Fruit fly (Drosophila melanogaster) whole organism, pupa: ENCODE data around the gene MED27.
A peak's percentile ranks its signal among the peaks of the same experiment; 100 is the strongest.

ENCODE experiments used
- CG10348 ChIP-seq: fragments of 200-800 bp; sonication (Bioruptor generic); IDR thresholded peaks from 2 replicates; pipeline ENCODE4 v1.3.6; 2022; ENCODE audit warnings: missing biosample characterization, missing genetic modification characterization
- CG12605 ChIP-seq: fragments of 200-800 bp; sonication (Bioruptor generic); IDR thresholded peaks from 2 replicates; pipeline ENCODE4 v1.3.6; 2022; ENCODE audit warnings: missing biosample characterization, missing genetic modification characterization
- CG13204 ChIP-seq: fragments of 200-800 bp; sonication (Bioruptor generic); optimal IDR thresholded peaks from 2 replicates; lab custom pipeline; 2018; ENCODE audit warnings: missing biosample characterization, mild to moderate bottlenecking, missing genetic modification characterization, moderate library complexity
- CG14655 ChIP-seq: fragments of 200-800 bp; sonication (Bioruptor generic); optimal IDR thresholded peaks from 3 replicates; lab custom pipeline; 2017; ENCODE audit warnings: mild to moderate bottlenecking, missing biosample characterization, missing genetic modification reagents, missing genetic modification characterization
- CG15710 ChIP-seq: fragments of 200-800 bp; sonication (Bioruptor generic); optimal IDR thresholded peaks from 2 replicates; lab custom pipeline; 2018; ENCODE audit warnings: missing biosample characterization, mild to moderate bottlenecking, missing genetic modification characterization, moderate library complexity
- CG17806 ChIP-seq: fragments of 200-800 bp; sonication (Bioruptor generic); optimal IDR thresholded peaks from 2 replicates; lab custom pipeline; 2018; ENCODE audit warnings: missing biosample characterization, mild to moderate bottlenecking, missing genetic modification characterization, moderate library complexity
- CG32121 ChIP-seq: fragments of 200-800 bp; sonication (Bioruptor generic); IDR thresholded peaks from 2 replicates; pipeline ENCODE4 v1.3.6; 2022; ENCODE audit warnings: missing biosample characterization, missing genetic modification characterization
- CG34367 ChIP-seq: fragments of 200-800 bp; sonication (Bioruptor generic); optimal IDR thresholded peaks from 2 replicates; lab custom pipeline; 2018; ENCODE audit warnings: missing biosample characterization, mild to moderate bottlenecking, missing genetic modification characterization
- CG4496 ChIP-seq: fragments of 200-800 bp; sonication (Bioruptor generic); IDR thresholded peaks from 3 replicates; pipeline ENCODE4 v1.3.6; 2022; ENCODE audit warnings: missing biosample characterization, missing genetic modification characterization
- CG8159 ChIP-seq: fragments of 200-800 bp; sonication (Bioruptor generic); optimal IDR thresholded peaks from 3 replicates; lab custom pipeline; 2018; ENCODE audit warnings: missing biosample characterization, mild to moderate bottlenecking, missing genetic modification characterization, moderate library complexity
- CG8301 ChIP-seq: fragments of 200-800 bp; sonication (Bioruptor generic); optimal IDR thresholded peaks from 2 replicates; lab custom pipeline; 2018; ENCODE audit warnings: missing biosample characterization, mild to moderate bottlenecking, missing genetic modification characterization
- CG9948 ChIP-seq: fragments of 200-800 bp; sonication (Bioruptor generic); optimal IDR thresholded peaks from 2 replicates; lab custom pipeline; 2018; ENCODE audit warnings: missing biosample characterization, mild to moderate bottlenecking, missing genetic modification characterization, moderate library complexity
- D1 ChIP-seq: fragments of 200-800 bp; sonication (Bioruptor generic); optimal IDR thresholded peaks from 2 replicates; lab custom pipeline; 2018; ENCODE audit warnings: missing biosample characterization, mild to moderate bottlenecking, missing genetic modification characterization, moderate library complexity
- EcR ChIP-seq: fragments of 200-800 bp; sonication (Bioruptor generic); optimal IDR thresholded peaks from 3 replicates; lab custom pipeline; 2019; ENCODE audit warnings: missing biosample characterization, missing genetic modification characterization, mild to moderate bottlenecking, moderate library complexity, missing genetic modification reagents
- Ets98B ChIP-seq: fragments of 200-800 bp; sonication (Bioruptor generic); IDR thresholded peaks from 2 replicates; pipeline ENCODE4 v1.3.6; 2022; ENCODE audit warnings: missing biosample characterization, missing genetic modification characterization
- Pif1A ChIP-seq: fragments of 200-800 bp; sonication (Bioruptor generic); optimal IDR thresholded peaks from 3 replicates; lab custom pipeline; 2016; ENCODE audit warnings: missing biosample characterization, missing genetic modification characterization
- Pif1B ChIP-seq: fragments of 200-800 bp; sonication (Bioruptor generic); optimal IDR thresholded peaks from 3 replicates; lab custom pipeline; 2016; ENCODE audit warnings: missing biosample characterization, missing genetic modification characterization
- Snoo ChIP-seq: fragments of 200-800 bp; sonication (Bioruptor generic); optimal IDR thresholded peaks from 3 replicates; lab custom pipeline; 2017; ENCODE audit warnings: missing biosample characterization, mild to moderate bottlenecking, missing genetic modification characterization, inconsistent platforms
- fd96Ca ChIP-seq: fragments of 200-800 bp; sonication (Bioruptor generic); IDR thresholded peaks from 3 replicates; pipeline ENCODE4 v1.3.6; 2022; ENCODE audit warnings: missing biosample characterization, missing genetic modification characterization
- gl ChIP-seq: fragments of 200-800 bp; sonication (Bioruptor generic); optimal IDR thresholded peaks from 2 replicates; lab custom pipeline; 2018; ENCODE audit warnings: missing biosample characterization, mild to moderate bottlenecking, missing genetic modification characterization
- rn ChIP-seq: fragments of 200-800 bp; sonication (Bioruptor generic); IDR thresholded peaks from 2 replicates; pipeline ENCODE4 v1.3.6; 2022; ENCODE audit warnings: missing biosample characterization, missing genetic modification characterization

MED27 gene

DNA sequence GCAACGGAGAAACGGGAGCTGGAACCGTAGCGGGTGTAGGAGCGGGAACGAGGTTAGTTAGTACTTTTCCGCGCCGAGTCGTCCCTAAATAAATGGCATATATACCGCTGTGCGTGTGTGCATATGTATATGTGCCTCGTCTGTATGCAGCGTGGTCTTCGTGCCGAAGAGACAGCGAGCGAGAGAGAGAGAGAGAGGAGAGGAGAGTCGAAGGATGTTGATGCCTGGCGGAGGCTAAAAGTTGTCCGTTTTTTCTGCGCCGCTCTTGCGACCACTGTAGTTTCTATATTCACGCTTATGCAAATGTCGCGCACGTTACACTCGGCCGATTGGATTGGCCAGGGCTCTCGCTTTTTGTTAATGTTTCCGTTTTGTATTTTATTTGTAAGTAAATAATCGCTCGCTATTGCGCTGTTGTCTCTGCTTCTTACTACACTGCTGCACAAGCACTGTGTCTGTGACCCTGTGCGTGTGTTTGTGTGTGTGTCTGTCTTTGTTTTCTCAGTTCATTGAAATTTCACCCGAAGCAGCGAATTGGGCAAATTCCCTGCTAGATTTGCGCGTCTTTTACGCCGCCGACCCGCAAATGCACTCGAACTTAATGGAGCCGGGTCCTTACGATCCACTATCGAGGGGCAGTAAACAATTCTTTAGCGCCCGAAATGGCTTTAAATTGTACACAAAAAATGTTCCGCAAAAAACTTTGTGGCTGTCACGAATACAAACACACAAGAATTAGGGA lies 42.4 kb upstream of the MED27 start, which contains the start of gene Rga:
Gene Rga (minus strand): TSS at position 741 of the 742 bp plus-strand sequence.
- TF ChIP-seq CG15710 (tag; lab: Kevin White, UChicago) (no peak), CG8159 (tag; lab: Kevin White, UChicago) (no peak), CG12605 (GFP tag; lab: Robert Waterston, UW) (0 out of 2 replicates have a peak, but pooled peaks have one; percentile 24), EcR (GFP tag; lab: Kevin White, UChicago) (peak; percentile 85), CG32121 (no peak), rn (GFP tag; lab: Robert Waterston, UW) (no peak)

DNA sequence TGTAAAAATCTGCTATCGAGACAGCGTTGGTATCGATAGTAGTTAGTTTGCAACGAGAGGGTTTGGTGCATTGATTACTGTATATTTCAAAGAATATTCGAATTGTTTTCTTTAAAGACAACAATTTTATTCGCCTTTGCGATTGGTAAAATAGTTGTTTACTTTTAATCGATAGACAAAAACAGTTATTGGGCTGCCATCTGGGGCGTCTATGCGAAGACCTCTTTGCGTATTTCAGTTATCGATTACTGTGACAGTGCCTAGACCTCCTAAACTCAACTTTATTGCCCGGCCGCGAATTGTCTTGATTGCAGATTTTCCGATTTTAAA lies 41.9 kb upstream of the MED27 start, which contains the start of gene Atu:
Gene Atu (plus strand): TSS at position 245 of the 330 bp plus-strand sequence.
- TF ChIP-seq CG17806 (tag; lab: Kevin White, UChicago) (no peak), rn (GFP tag; lab: Robert Waterston, UW) (no peak), CG4496 (no peak), CG34367 (tag; lab: Kevin White, UChicago) (no peak), CG8159 (tag; lab: Kevin White, UChicago) (no peak), CG13204 (no peak), CG32121 (no peak), gl (tag; lab: Kevin White, UChicago) (no peak), Pif1A (no peak), CG15710 (tag; lab: Kevin White, UChicago) (no peak), D1 (no peak), EcR (GFP tag; lab: Kevin White, UChicago) (no peak), CG10348 (no peak), CG12605 (GFP tag; lab: Robert Waterston, UW) (no peak), CG8301 (no peak), CG14655 (GFP tag; lab: Kevin White, UChicago) (no peak), CG9948 (tag; lab: Kevin White, UChicago) (no peak)

DNA sequence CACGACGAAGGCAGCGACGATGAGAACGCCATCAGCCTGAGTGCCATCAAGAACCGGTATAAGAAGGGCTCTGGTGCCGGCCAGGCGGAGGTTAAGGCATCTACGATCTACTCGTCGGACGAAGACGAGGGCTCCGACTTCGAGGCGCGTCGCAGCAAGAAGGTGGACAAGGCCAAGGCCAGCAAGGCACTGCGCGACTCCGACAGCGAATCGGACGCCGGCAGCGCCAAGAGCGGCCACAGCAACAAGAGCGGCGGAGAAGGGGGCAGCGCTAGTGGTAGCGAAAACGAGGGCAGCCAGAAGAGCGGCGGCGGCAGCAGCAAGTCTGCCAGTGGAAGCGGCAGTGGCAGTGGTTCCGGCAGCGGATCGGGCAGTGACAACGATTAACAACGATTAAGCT lies 39.5 kb upstream of the MED27 start:
- TF ChIP-seq CG13204 (peak; percentile 79), Pif1A (no peak), Snoo (tag; lab: Kevin White, UChicago) (no peak), EcR (GFP tag; lab: Kevin White, UChicago) (peak; percentile 85), D1 (no peak), CG17806 (tag; lab: Kevin White, UChicago) (no peak)

DNA sequence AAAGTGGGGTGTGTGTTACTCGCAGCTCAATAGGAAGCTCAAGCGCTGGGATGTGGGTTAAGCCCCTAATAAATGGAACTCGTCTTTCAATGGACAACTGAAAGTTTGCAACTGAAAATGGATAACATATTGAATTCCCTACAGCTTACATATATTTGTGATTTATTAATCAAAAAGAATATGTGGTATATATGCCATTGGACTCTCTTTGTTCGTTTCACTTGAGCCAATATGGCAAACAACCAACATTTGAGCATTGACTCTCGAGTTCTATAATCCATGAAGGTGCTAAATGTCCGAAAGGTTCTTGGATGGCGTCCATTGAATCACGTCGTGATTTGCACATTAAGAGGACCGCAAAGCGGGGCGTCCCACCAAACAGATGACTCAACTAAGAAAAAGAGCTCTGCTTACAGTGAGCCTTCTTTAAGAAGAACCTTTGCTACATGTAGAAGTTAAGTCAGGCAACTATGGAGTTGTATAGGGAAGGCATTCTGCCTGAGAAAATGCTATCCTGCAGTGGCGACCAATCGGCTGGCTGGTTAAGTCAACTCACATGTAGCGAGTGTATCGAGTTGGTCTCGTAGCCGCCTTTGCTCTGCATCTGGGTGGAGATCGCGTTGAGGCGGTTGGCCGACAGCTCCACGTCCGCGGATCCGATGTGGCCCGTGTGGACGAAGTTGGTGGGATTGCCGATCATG lies 36.9 kb upstream of the MED27 start:
- TF ChIP-seq D1 (no peak), gl (tag; lab: Kevin White, UChicago) (peak; percentile 7), CG32121 (peak; percentile 56), Pif1B (no peak), CG15710 (tag; lab: Kevin White, UChicago) (peak; percentile 50), CG8159 (tag; lab: Kevin White, UChicago) (peak; percentile 34), CG12605 (GFP tag; lab: Robert Waterston, UW) (no peak), rn (GFP tag; lab: Robert Waterston, UW) (no peak), CG10348 (no peak), CG4496 (peak; percentile 46; the same call in 2 of the 3 replicates), CG9948 (tag; lab: Kevin White, UChicago) (peak; percentile 32), Ets98B (peak; percentile 55), EcR (GFP tag; lab: Kevin White, UChicago) (no peak), CG8301 (peak; percentile 53), Snoo (tag; lab: Kevin White, UChicago) (peak; percentile 22), CG34367 (tag; lab: Kevin White, UChicago) (no peak), CG13204 (no peak), Pif1A (peak; percentile 16), fd96Ca (GFP tag; lab: Robert Waterston, UW) (peak; percentile 63), CG17806 (tag; lab: Kevin White, UChicago) (peak; percentile 22), CG14655 (GFP tag; lab: Kevin White, UChicago) (no peak)

DNA sequence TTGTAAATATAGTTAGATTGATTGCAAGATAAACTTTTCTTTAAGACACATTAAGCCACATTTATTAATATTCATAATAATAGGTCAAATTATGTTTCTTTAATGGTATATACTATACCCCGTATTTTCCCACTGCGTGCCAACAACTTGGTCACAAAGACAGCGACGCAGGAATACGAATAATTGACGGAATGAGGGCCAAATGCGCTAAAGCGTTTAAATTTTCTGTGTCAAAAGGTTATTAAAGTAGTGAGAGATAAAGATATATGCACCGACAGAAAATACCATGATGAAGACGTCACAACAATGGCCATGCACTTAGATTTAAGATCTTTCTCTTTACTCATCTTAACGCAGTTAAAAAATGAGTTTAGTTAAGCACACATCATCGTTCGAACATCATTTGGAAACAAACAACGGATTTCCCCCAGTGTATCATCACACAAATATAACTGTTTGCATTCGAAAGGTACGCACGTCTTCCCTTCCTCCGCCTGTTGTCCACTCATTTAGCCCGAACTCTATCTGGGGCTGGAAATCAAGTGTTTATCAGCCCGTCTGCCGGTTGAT lies 34.5 kb upstream of the MED27 start:
- TF ChIP-seq CG15710 (tag; lab: Kevin White, UChicago): peak; percentile 60
- TF ChIP-seq CG17806 (tag; lab: Kevin White, UChicago): peak; percentile 45
- peak; percentile 30 for TF ChIP-seq CG34367 (tag; lab: Kevin White, UChicago)
- peak; percentile 51 for TF ChIP-seq rn (GFP tag; lab: Robert Waterston, UW)
- no peak for TF ChIP-seq CG13204
- TF ChIP-seq D1: no peak
- TF ChIP-seq fd96Ca (GFP tag; lab: Robert Waterston, UW): peak; percentile 64; the same call in 1 of the 3 replicates
- peak; percentile 34 for TF ChIP-seq Pif1B
- peak; percentile 61 for TF ChIP-seq Pif1A
- TF ChIP-seq gl (tag; lab: Kevin White, UChicago): peak; percentile 14
- TF ChIP-seq CG8159 (tag; lab: Kevin White, UChicago): peak; percentile 70
- TF ChIP-seq CG12605 (GFP tag; lab: Robert Waterston, UW): peak; percentile 30
- TF ChIP-seq CG4496: 0 out of 3 replicates have a peak, but pooled peaks have one; percentile 45
- peak; percentile 58 for TF ChIP-seq CG8301
- TF ChIP-seq Ets98B: no peak; the same call in 1 of the 2 replicates
- peak; percentile 33; the same call in 1 of the 2 replicates for TF ChIP-seq CG32121
- peak; percentile 79 for TF ChIP-seq CG14655 (GFP tag; lab: Kevin White, UChicago)
- TF ChIP-seq Snoo (tag; lab: Kevin White, UChicago): peak; percentile 60
- TF ChIP-seq EcR (GFP tag; lab: Kevin White, UChicago): no peak
- TF ChIP-seq CG10348: no peak
- TF ChIP-seq CG9948 (tag; lab: Kevin White, UChicago): peak; percentile 41
